Worm (Caenorhabditis elegans): ENCODE measurements around the gene Y57G7A.5.

Y57G7A.5 gene

ce11 chrII:1306036-1306435, 30.7 kb upstream of the Y57G7A.5 start, which contains the start of gene emc-2:
emc-2 (minus strand) TSS chrII:1306136.
- TF ChIP-seq med-1 (GFP tag; optimal IDR thresholded peaks at IDR 0.05; ENCODE audit: insufficient read depth): no peak
- TF ChIP-seq ztf-23 (GFP tag; IDR thresholded peaks at IDR 0.05): no peak
- no peak for TF ChIP-seq flt-1 (GFP tag; IDR thresholded peaks at IDR 0.05)
- 0 out of 2 replicates have a peak, but pooled peaks have one; percentile 32 for TF ChIP-seq T22C8.4 (GFP tag; IDR thresholded peaks at IDR 0.05)
- no peak for TF ChIP-seq ref-1 (GFP tag; conservative IDR thresholded peaks at IDR 0.05)
- TF ChIP-seq tab-1 (GFP tag; IDR thresholded peaks at IDR 0.05): no peak
- TF ChIP-seq cog-1 (tag; optimal IDR thresholded peaks at IDR 0.05): no peak

DNA sequence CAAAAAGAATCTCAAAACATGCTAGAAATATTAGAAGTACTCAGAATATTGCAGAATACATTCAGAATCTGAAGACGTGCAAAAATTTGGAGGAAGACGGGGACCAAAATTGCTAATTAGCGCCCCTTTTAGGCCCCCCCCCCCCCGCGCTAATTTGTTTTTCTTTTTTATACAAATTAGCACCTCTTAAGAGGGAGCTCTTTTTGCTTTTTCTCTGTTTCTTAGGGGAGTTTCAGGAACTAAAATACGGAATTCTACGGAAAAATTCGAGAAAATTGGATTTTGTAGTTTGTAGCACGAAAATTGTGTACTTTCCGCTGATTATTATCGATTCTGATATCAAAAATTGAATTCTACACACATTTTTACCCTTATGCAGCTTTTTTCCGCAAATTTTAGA, 26.2 kb upstream of the Y57G7A.5 start, which contains the start of gene glb-31:
Gene glb-31, minus strand, starts transcription at position 101 of the 400 bp plus-strand sequence.
- TF ChIP-seq T22C8.4 (GFP tag; IDR thresholded peaks at IDR 0.05) (no peak), tab-1 (GFP tag; IDR thresholded peaks at IDR 0.05) (no peak), ref-1 (GFP tag; conservative IDR thresholded peaks at IDR 0.05) (no peak), ztf-23 (GFP tag; IDR thresholded peaks at IDR 0.05) (no peak), cog-1 (tag; optimal IDR thresholded peaks at IDR 0.05) (no peak), med-1 (GFP tag; optimal IDR thresholded peaks at IDR 0.05; ENCODE audit: insufficient read depth) (no peak), flt-1 (GFP tag; IDR thresholded peaks at IDR 0.05) (no peak), klf-2 (GFP tag; conservative IDR thresholded peaks at IDR 0.05) (no peak), ztf-29 (GFP tag; IDR thresholded peaks at IDR 0.05) (no peak)

- TF ChIP-seq ztf-23 (GFP tag; IDR thresholded peaks at IDR 0.05) (no peak), ref-1 (GFP tag; conservative IDR thresholded peaks at IDR 0.05) (no peak), med-1 (GFP tag; optimal IDR thresholded peaks at IDR 0.05; ENCODE audit: insufficient read depth) (no peak), cog-1 (tag; optimal IDR thresholded peaks at IDR 0.05) (no peak), tab-1 (GFP tag; IDR thresholded peaks at IDR 0.05) (no peak), flt-1 (GFP tag; IDR thresholded peaks at IDR 0.05) (no peak), ztf-29 (GFP tag; IDR thresholded peaks at IDR 0.05) (no peak), klf-2 (GFP tag; conservative IDR thresholded peaks at IDR 0.05) (no peak), T22C8.4 (GFP tag; IDR thresholded peaks at IDR 0.05) (no peak)
Measured at ce11 chrII:1298169-1298568, 22.8 kb upstream of the Y57G7A.5 start, which contains the start of gene Y57G7A.1. Y57G7A.1 (plus strand) TSS chrII:1298469.

DNA sequence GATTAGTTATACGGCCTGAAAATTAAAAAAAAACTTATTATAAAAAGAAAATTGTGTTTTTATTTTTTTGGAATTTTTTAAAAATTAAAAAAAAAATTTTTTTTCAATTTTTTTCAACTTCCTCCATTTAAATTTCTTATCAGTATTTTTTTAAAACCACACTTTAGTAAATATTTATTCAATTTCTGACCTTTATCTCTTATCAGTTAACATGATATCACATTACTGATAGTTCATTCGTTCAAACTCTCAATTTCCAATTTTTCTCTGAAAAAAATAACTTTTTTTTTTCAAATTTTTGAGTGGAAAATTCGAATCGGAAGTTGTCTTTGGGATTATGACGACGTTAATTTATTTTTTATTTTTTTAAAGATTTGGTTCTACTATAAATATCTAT, 22.4 kb upstream of the Y57G7A.5 start:
- TF ChIP-seq ref-1 (GFP tag; conservative IDR thresholded peaks at IDR 0.05): no peak
- TF ChIP-seq klf-2 (GFP tag; conservative IDR thresholded peaks at IDR 0.05): no peak
- no peak for TF ChIP-seq cog-1 (tag; optimal IDR thresholded peaks at IDR 0.05)
- no peak for TF ChIP-seq med-1 (GFP tag; optimal IDR thresholded peaks at IDR 0.05; ENCODE audit: insufficient read depth)
- no peak for TF ChIP-seq ztf-23 (GFP tag; IDR thresholded peaks at IDR 0.05)
- TF ChIP-seq ztf-29 (GFP tag; IDR thresholded peaks at IDR 0.05): no peak
- no peak for TF ChIP-seq flt-1 (GFP tag; IDR thresholded peaks at IDR 0.05)
- no peak for TF ChIP-seq T22C8.4 (GFP tag; IDR thresholded peaks at IDR 0.05)
- no peak for TF ChIP-seq tab-1 (GFP tag; IDR thresholded peaks at IDR 0.05)

- TF ChIP-seq ztf-23 (GFP tag; IDR thresholded peaks at IDR 0.05) (no peak), flt-1 (GFP tag; IDR thresholded peaks at IDR 0.05) (no peak), ref-1 (GFP tag; conservative IDR thresholded peaks at IDR 0.05) (no peak), cog-1 (tag; optimal IDR thresholded peaks at IDR 0.05) (no peak), tab-1 (GFP tag; IDR thresholded peaks at IDR 0.05) (no peak), klf-2 (GFP tag; conservative IDR thresholded peaks at IDR 0.05) (no peak), T22C8.4 (GFP tag; IDR thresholded peaks at IDR 0.05) (no peak)
Measured at ce11 chrII:1297044-1297696, 21.8 kb upstream of the Y57G7A.5 start.

- no peak for TF ChIP-seq flt-1 (GFP tag; IDR thresholded peaks at IDR 0.05)
- no peak for TF ChIP-seq tab-1 (GFP tag; IDR thresholded peaks at IDR 0.05)
- no peak for TF ChIP-seq ztf-23 (GFP tag; IDR thresholded peaks at IDR 0.05)
- TF ChIP-seq klf-2 (GFP tag; conservative IDR thresholded peaks at IDR 0.05): no peak
- TF ChIP-seq T22C8.4 (GFP tag; IDR thresholded peaks at IDR 0.05): no peak
- no peak for TF ChIP-seq ztf-29 (GFP tag; IDR thresholded peaks at IDR 0.05)
- no peak for TF ChIP-seq cog-1 (tag; optimal IDR thresholded peaks at IDR 0.05)
- TF ChIP-seq ref-1 (GFP tag; conservative IDR thresholded peaks at IDR 0.05): no peak
- TF ChIP-seq med-1 (GFP tag; optimal IDR thresholded peaks at IDR 0.05; ENCODE audit: insufficient read depth): no peak
Measured at ce11 chrII:1295776-1296175, 20.4 kb upstream of the Y57G7A.5 start, which contains the start of gene Y57G7A.2. Y57G7A.2 (plus strand) TSS chrII:1296076.

DNA sequence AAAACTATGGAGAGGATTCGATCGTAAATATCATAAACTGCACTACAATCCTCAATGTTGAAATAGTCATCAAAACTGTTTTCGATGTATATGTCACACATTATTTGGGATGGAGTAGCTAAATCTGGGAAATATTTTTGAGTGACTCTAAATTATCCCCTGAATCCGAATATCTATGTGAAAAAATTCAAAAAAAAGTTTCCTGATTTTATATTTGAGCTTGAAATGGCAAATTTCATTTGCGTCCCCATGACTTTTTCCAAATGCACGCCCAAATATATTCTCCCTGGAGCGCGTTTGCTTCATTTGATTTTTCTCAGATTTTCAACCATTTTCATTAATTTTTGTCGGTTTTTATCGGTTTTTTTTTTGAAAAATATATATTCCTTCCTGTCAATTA, 17.8 kb upstream of the Y57G7A.5 start, which contains the start of gene srz-64:
Gene srz-64, minus strand, starts transcription at position 101 of the 400 bp plus-strand sequence.
- TF ChIP-seq tab-1 (GFP tag; IDR thresholded peaks at IDR 0.05): no peak
- TF ChIP-seq med-1 (GFP tag; optimal IDR thresholded peaks at IDR 0.05; ENCODE audit: insufficient read depth): no peak
- TF ChIP-seq ztf-23 (GFP tag; IDR thresholded peaks at IDR 0.05): no peak
- TF ChIP-seq ztf-29 (GFP tag; IDR thresholded peaks at IDR 0.05): no peak
- no peak for TF ChIP-seq T22C8.4 (GFP tag; IDR thresholded peaks at IDR 0.05)
- TF ChIP-seq klf-2 (GFP tag; conservative IDR thresholded peaks at IDR 0.05): no peak
- TF ChIP-seq flt-1 (GFP tag; IDR thresholded peaks at IDR 0.05): no peak
- TF ChIP-seq ref-1 (GFP tag; conservative IDR thresholded peaks at IDR 0.05): no peak
- no peak for TF ChIP-seq cog-1 (tag; optimal IDR thresholded peaks at IDR 0.05)

- TF ChIP-seq flt-1 (GFP tag; IDR thresholded peaks at IDR 0.05) (no peak), ztf-23 (GFP tag; IDR thresholded peaks at IDR 0.05) (no peak), klf-2 (GFP tag; conservative IDR thresholded peaks at IDR 0.05) (no peak), ref-1 (GFP tag; conservative IDR thresholded peaks at IDR 0.05) (no peak), cog-1 (tag; optimal IDR thresholded peaks at IDR 0.05) (no peak), T22C8.4 (GFP tag; IDR thresholded peaks at IDR 0.05) (no peak), ztf-29 (GFP tag; IDR thresholded peaks at IDR 0.05) (no peak), med-1 (GFP tag; optimal IDR thresholded peaks at IDR 0.05; ENCODE audit: insufficient read depth) (no peak), tab-1 (GFP tag; IDR thresholded peaks at IDR 0.05) (no peak)
Measured at ce11 chrII:1285514-1285913, 10.2 kb upstream of the Y57G7A.5 start, which contains the start of the genes Y57G7A.6 and Y57G7A.3. Y57G7A.6 (minus strand) TSS chrII:1285614. Y57G7A.3 (plus strand) TSS chrII:1285782.

ce11 chrII:1284985-1285384, 9.6 kb upstream of the Y57G7A.5 start:
- TF ChIP-seq flt-1 (GFP tag; IDR thresholded peaks at IDR 0.05) (no peak), T22C8.4 (GFP tag; IDR thresholded peaks at IDR 0.05) (no peak), med-1 (GFP tag; optimal IDR thresholded peaks at IDR 0.05; ENCODE audit: insufficient read depth) (no peak), klf-2 (GFP tag; conservative IDR thresholded peaks at IDR 0.05) (no peak), cog-1 (tag; optimal IDR thresholded peaks at IDR 0.05) (no peak), tab-1 (GFP tag; IDR thresholded peaks at IDR 0.05) (no peak), ref-1 (GFP tag; conservative IDR thresholded peaks at IDR 0.05) (no peak)
